Worm (Caenorhabditis elegans) whole organism, L1 larva: ENCODE measurements around the gene syp-2.
A peak's percentile ranks its signal among the peaks of the same experiment; 100 is the strongest.

ENCODE experiments used
- C16A3.4 ChIP-seq: fragments of 150-350 bp; optimal IDR thresholded peaks from 2 replicates; lab custom pipeline; 2014; ENCODE audit warnings: missing biosample characterization, missing genetic modification characterization
- Y116A8C.19 ChIP-seq: sonication (generic microtip); optimal IDR thresholded peaks from 2 replicates; lab custom pipeline; 2016; ENCODE audit warnings: missing compliant biosample characterization, missing genetic modification characterization, borderline replicate concordance
- aly-2 ChIP-seq: fragments of 150-350 bp; optimal IDR thresholded peaks from 2 replicates; lab custom pipeline; 2014; ENCODE audit warnings: missing biosample characterization, missing genetic modification characterization
- ama-1 ChIP-seq: fragments of 150-350 bp; optimal IDR thresholded peaks from 2 replicates; lab custom pipeline; 2014
- blmp-1 ChIP-seq: fragments of 150-350 bp; optimal IDR thresholded peaks from 2 replicates; lab custom pipeline; 2014; ENCODE audit warnings: missing biosample characterization, missing genetic modification characterization
- ceh-82 ChIP-seq, 3 experiments: fragments of 150-350 bp in 1 of 3; sonication (generic microtip) in 2 of 3; optimal IDR thresholded peaks; 2 replicates each; lab custom pipeline; 2014 to 2017; ENCODE audit warnings: missing biosample characterization in 3 of 3, missing genetic modification characterization in 3 of 3
- ceh-90 ChIP-seq: sonication (generic microtip); optimal IDR thresholded peaks from 2 replicates; lab custom pipeline; 2016; ENCODE audit warnings: missing genetic modification characterization, missing compliant biosample characterization
- ces-1 ChIP-seq: fragments of 150-350 bp; optimal IDR thresholded peaks from 2 replicates; lab custom pipeline; 2014; ENCODE audit warnings: missing biosample characterization, missing genetic modification reagents, missing genetic modification characterization
- dpl-1 ChIP-seq, 3 experiments: fragments of 150-350 bp in 2 of 3; sonication (generic microtip) in 1 of 3; optimal IDR thresholded peaks; 2 replicates each; lab custom pipeline; 2014 to 2017; ENCODE audit warnings: missing biosample characterization in 3 of 3, missing genetic modification characterization in 3 of 3, missing genetic modification reagents in 3 of 3
- egl-27 ChIP-seq, 2 experiments: fragments of 150-350 bp in 1 of 2; sonication (generic microtip); optimal IDR thresholded peaks; 3 replicates each; lab custom pipeline; 2017 to 2018; ENCODE audit warnings: missing biosample characterization in 2 of 2, missing genetic modification characterization in 2 of 2, missing genetic modification reagents in 2 of 2
- elt-2 ChIP-seq: sonication (generic microtip); optimal IDR thresholded peaks from 2 replicates; lab custom pipeline; 2016; ENCODE audit warnings: missing genetic modification characterization, mild to moderate bottlenecking, inconsistent platforms, missing compliant biosample characterization, missing genetic modification reagents
- ets-5 ChIP-seq: fragments of 200-800 bp; sonication (Bioruptor generic); IDR thresholded peaks from 2 replicates; pipeline ENCODE4 v1.3.6; 2022; ENCODE audit warnings: missing genetic modification characterization, missing compliant biosample characterization
- grh-1 ChIP-seq: fragments of 200-800 bp; sonication (Bioruptor generic); IDR thresholded peaks from 2 replicates; pipeline ENCODE4 v1.3.6; 2022; ENCODE audit warnings: missing genetic modification reagents, missing genetic modification characterization, missing compliant biosample characterization
- hlh-4 ChIP-seq: sonication (generic microtip); optimal IDR thresholded peaks from 2 replicates; lab custom pipeline; 2016; ENCODE audit warnings: mild to moderate bottlenecking, missing genetic modification characterization, missing compliant biosample characterization
- hpl-2 ChIP-seq: fragments of 150-350 bp; optimal IDR thresholded peaks from 2 replicates; lab custom pipeline; 2014; ENCODE audit warnings: missing biosample characterization, missing genetic modification reagents, missing genetic modification characterization
- irx-1 ChIP-seq: sonication (generic microtip); optimal IDR thresholded peaks from 2 replicates; lab custom pipeline; 2016; ENCODE audit warnings: missing genetic modification characterization, missing compliant biosample characterization
- jun-1 ChIP-seq: fragments of 150-350 bp; optimal IDR thresholded peaks from 2 replicates; lab custom pipeline; 2014; ENCODE audit warnings: missing biosample characterization, missing genetic modification reagents, missing genetic modification characterization
- lin-15B ChIP-seq: fragments of 150-350 bp; sonication (generic microtip); optimal IDR thresholded peaks from 3 replicates; lab custom pipeline; 2014; ENCODE audit warnings: missing biosample characterization, missing genetic modification characterization
- lin-35 ChIP-seq, 2 experiments: fragments of 150-350 bp; optimal IDR thresholded peaks; 2 replicates each; lab custom pipeline; 2014; ENCODE audit warnings: missing biosample characterization in 2 of 2, missing genetic modification characterization in 2 of 2, missing genetic modification reagents in 2 of 2
- lin-39 ChIP-seq: fragments of 150-350 bp; optimal IDR thresholded peaks from 2 replicates; lab custom pipeline; 2014; ENCODE audit warnings: missing biosample characterization, missing genetic modification reagents, missing genetic modification characterization
- lsy-2 ChIP-seq, 2 experiments: fragments of 150-350 bp; optimal IDR thresholded peaks; 2 replicates each; lab custom pipeline; 2014; ENCODE audit warnings: missing biosample characterization in 2 of 2, missing genetic modification characterization in 2 of 2
- nhr-11 ChIP-seq: fragments of 150-350 bp; optimal IDR thresholded peaks from 2 replicates; lab custom pipeline; 2014; ENCODE audit warnings: missing biosample characterization, missing genetic modification characterization
- nhr-20 ChIP-seq: sonication (generic microtip); optimal IDR thresholded peaks from 2 replicates; lab custom pipeline; 2016; ENCODE audit warnings: mild to moderate bottlenecking, missing genetic modification characterization, missing compliant biosample characterization
- nhr-237 ChIP-seq: fragments of 150-350 bp; optimal IDR thresholded peaks from 2 replicates; lab custom pipeline; 2014; ENCODE audit warnings: missing biosample characterization, missing genetic modification characterization
- nhr-28 ChIP-seq: fragments of 150-350 bp; optimal IDR thresholded peaks from 2 replicates; lab custom pipeline; 2014; ENCODE audit warnings: missing biosample characterization, missing genetic modification characterization
- nhr-47 ChIP-seq: sonication (generic microtip); optimal IDR thresholded peaks from 2 replicates; lab custom pipeline; 2016; ENCODE audit warnings: mild to moderate bottlenecking, missing genetic modification characterization, moderate library complexity, missing compliant biosample characterization
- nhr-71 ChIP-seq: sonication (generic microtip); optimal IDR thresholded peaks from 2 replicates; lab custom pipeline; 2016; ENCODE audit warnings: mild to moderate bottlenecking, missing genetic modification characterization, moderate library complexity, missing compliant biosample characterization
- nhr-76 ChIP-seq: sonication (generic microtip); optimal IDR thresholded peaks from 2 replicates; lab custom pipeline; 2017; ENCODE audit warnings: missing biosample characterization, missing genetic modification characterization
- nhr-77 ChIP-seq: fragments of 150-350 bp; optimal IDR thresholded peaks from 2 replicates; lab custom pipeline; 2014; ENCODE audit warnings: missing biosample characterization, missing genetic modification characterization
- nhr-85 ChIP-seq: sonication (generic microtip); peaks from one replicate; lab custom pipeline; 2016; ENCODE audit warnings: missing genetic modification characterization, inconsistent platforms, missing compliant biosample characterization
- pax-3 ChIP-seq: fragments of 200-800 bp; sonication (Bioruptor generic); optimal IDR thresholded peaks from 2 replicates; lab custom pipeline; 2018; ENCODE audit warnings: mild to moderate bottlenecking, missing genetic modification characterization, moderate library complexity, missing compliant biosample characterization
- snu-23 ChIP-seq: sonication (generic microtip); optimal IDR thresholded peaks from 2 replicates; lab custom pipeline; 2016; ENCODE audit warnings: missing genetic modification characterization, missing compliant biosample characterization
- sox-4 ChIP-seq: sonication (generic microtip); optimal IDR thresholded peaks from 2 replicates; lab custom pipeline; 2016; ENCODE audit warnings: missing genetic modification characterization, missing compliant biosample characterization
- sptf-1 ChIP-seq: fragments of 150-350 bp; optimal IDR thresholded peaks from 2 replicates; lab custom pipeline; 2014; ENCODE audit warnings: missing biosample characterization, missing genetic modification characterization
- swsn-7 ChIP-seq: sonication (generic microtip); optimal IDR thresholded peaks from 2 replicates; lab custom pipeline; 2016; ENCODE audit warnings: missing genetic modification characterization, missing compliant biosample characterization
- tlp-1 ChIP-seq: fragments of 150-350 bp; optimal IDR thresholded peaks from 2 replicates; lab custom pipeline; 2014; ENCODE audit warnings: missing biosample characterization, missing genetic modification characterization
- unc-30 ChIP-seq: sonication (generic microtip); optimal IDR thresholded peaks from 2 replicates; lab custom pipeline; 2017; ENCODE audit warnings: missing biosample characterization, missing genetic modification characterization
- unc-62 ChIP-seq: fragments of 150-350 bp; optimal IDR thresholded peaks from 2 replicates; lab custom pipeline; 2014; ENCODE audit warnings: missing biosample characterization, missing genetic modification reagents, missing genetic modification characterization
- unc-98 ChIP-seq: fragments of 200-800 bp; sonication (Bioruptor generic); IDR thresholded peaks from 2 replicates; pipeline ENCODE4 v1.3.6; 2022; ENCODE audit warnings: missing genetic modification characterization, missing compliant biosample characterization
- ztf-11 ChIP-seq, 2 experiments: sonication (generic microtip); optimal IDR thresholded peaks; 2 replicates each; lab custom pipeline; 2016 to 2017; ENCODE audit warnings: missing genetic modification characterization in 2 of 2, missing biosample characterization in 1 of 2, missing compliant biosample characterization in 1 of 2
- ztf-4 ChIP-seq: fragments of 150-350 bp; optimal IDR thresholded peaks from 2 replicates; lab custom pipeline; 2014; ENCODE audit warnings: missing biosample characterization, missing genetic modification characterization

Gene syp-2

ce11 chrV:5490205-5490604 lies 46.1 kb upstream of the syp-2 start, which contains the start of gene T05C3.6:
Gene T05C3.6, plus strand, starts transcription at chrV:5490445.
- TF ChIP-seq lin-15B (no peak), swsn-7 (tag; lab: Kevin White, UChicago) (no peak), lin-35 (GFP tag; optimal IDR thresholded peaks at IDR 0.05; lab: Kevin White, UChicago) (peak in 1 of 2 experiments; percentile 19), nhr-11 (no peak), nhr-71 (tag; lab: Kevin White, UChicago) (no peak), nhr-28 (no peak), elt-2 (tag; lab: Kevin White, UChicago) (peak; percentile 76)
- TF ChIP-seq, all 84 proteins: peak for 2

- TF ChIP-seq nhr-77 (tag; lab: Kevin White, UChicago) (no peak), snu-23 (no peak), nhr-85 (no peak), unc-98 (GFP tag; lab: Robert Waterston, UW) (no peak), egl-27 (tag; optimal IDR thresholded peaks at IDR 0.05; lab: Kevin White, UChicago) (no peak)
These were observed 42.8 kb upstream of the syp-2 start, which contains the start of gene T05C3.2 for ce11 chrV:5493447-5493846. Gene T05C3.2, plus strand, starts transcription at chrV:5493747.

ce11 chrV:5499475-5499874 lies 36.8 kb upstream of the syp-2 start:
- TF ChIP-seq pax-3 (tag; lab: Kevin White, UChicago), result no peak

- TF ChIP-seq lin-35 (GFP tag; optimal IDR thresholded peaks at IDR 0.05; lab: Kevin White, UChicago) (peak in 1 of 2 experiments; percentile 5), ama-1 (lab: Kevin White, UChicago) (peak; percentile 38), unc-62 (GFP tag; lab: Kevin White, UChicago) (no peak)
These were observed 33.6 kb upstream of the syp-2 start for ce11 chrV:5502701-5503100.

ce11 chrV:5504295-5504694 lies 32.0 kb upstream of the syp-2 start:
- 0 out of 2 replicates have a peak, but pooled peaks have one; percentile 41 for TF ChIP-seq ets-5 (GFP tag; lab: Robert Waterston, UW)
- no peak for TF ChIP-seq C16A3.4 (tag; lab: Kevin White, UChicago)
- no peak for TF ChIP-seq nhr-11
- TF ChIP-seq, all 84 proteins: peak for 1

ce11 chrV:5504807-5505442 lies 31.4 kb upstream of the syp-2 start, which contains the start of the genes dnj-19 and nhr-47:
Gene dnj-19, minus strand, starts transcription at chrV:5504857.
Gene nhr-47, plus strand, starts transcription at chrV:5505253.
- TF ChIP-seq hpl-2 (GFP tag; lab: Kevin White, UChicago), result peak; percentile 59
- no peak for TF ChIP-seq Y116A8C.19 (tag; lab: Kevin White, UChicago)
- TF ChIP-seq nhr-20 (tag; lab: Kevin White, UChicago), result peak; percentile 96
- TF ChIP-seq dpl-1 (GFP tag; optimal IDR thresholded peaks at IDR 0.05; lab: Kevin White, UChicago), result peak; percentile 80 to 86 (median 86)
- TF ChIP-seq ztf-4 (tag; lab: Kevin White, UChicago), result peak; percentile 67
- TF ChIP-seq tlp-1 (tag; lab: Kevin White, UChicago), result no peak
- TF ChIP-seq nhr-28, result no peak
- TF ChIP-seq aly-2, result peak; percentile 21
- no peak for TF ChIP-seq hlh-4
- TF ChIP-seq ztf-11 (tag; optimal IDR thresholded peaks at IDR 0.05; lab: Kevin White, UChicago), result peak in 1 of 2 experiments; percentile 72
- peak; percentile 90 to 92 for TF ChIP-seq lsy-2 (tag; optimal IDR thresholded peaks at IDR 0.05; lab: Kevin White, UChicago)
- TF ChIP-seq swsn-7 (tag; lab: Kevin White, UChicago), result peak; percentile 96
- TF ChIP-seq grh-1 (GFP tag; lab: Robert Waterston, UW), result peak; percentile 90
- TF ChIP-seq sptf-1 (tag; lab: Kevin White, UChicago), result no peak
- no peak for TF ChIP-seq nhr-76 (tag; lab: Kevin White, UChicago)
- peak; percentile 87 to 90 for TF ChIP-seq lin-35 (GFP tag; optimal IDR thresholded peaks at IDR 0.05; lab: Kevin White, UChicago)
- peak; percentile 88 for TF ChIP-seq irx-1 (tag; lab: Kevin White, UChicago)
- peak; percentile 73 for TF ChIP-seq elt-2 (tag; lab: Kevin White, UChicago)
- peak; percentile 82 for TF ChIP-seq nhr-77 (tag; lab: Kevin White, UChicago)
- TF ChIP-seq snu-23, result peak; percentile 95
- peak; percentile 92 to 95 (median 94) for TF ChIP-seq ceh-82 (tag; optimal IDR thresholded peaks at IDR 0.05; lab: Kevin White, UChicago)
- TF ChIP-seq blmp-1, result peak; percentile 58
- no peak for TF ChIP-seq ces-1 (GFP tag; lab: Kevin White, UChicago)
- peak; percentile 83 for TF ChIP-seq lin-39
- peak; percentile 89 for TF ChIP-seq nhr-85
- TF ChIP-seq nhr-47, result no peak
- no peak for TF ChIP-seq ceh-90 (tag; lab: Kevin White, UChicago)
- peak; percentile 88 for TF ChIP-seq pax-3 (tag; lab: Kevin White, UChicago)
- TF ChIP-seq unc-30, result no peak
- peak; percentile 89 for TF ChIP-seq jun-1
- TF ChIP-seq sox-4 (tag; lab: Kevin White, UChicago), result peak; percentile 91
- peak; percentile 29 for TF ChIP-seq nhr-237
